Worm (Caenorhabditis elegans) whole organism, young adult: ENCODE data around the gene R09A8.9.

ENCODE experiments used
- F39B2.1 ChIP-seq: fragments of 200-800 bp; sonication (Bioruptor generic); IDR thresholded peaks from 2 replicates; pipeline ENCODE4 v1.3.6; 2022; ENCODE audit warnings: missing genetic modification reagents, missing genetic modification characterization, missing compliant biosample characterization
- F49E8.2 ChIP-seq: sonication (generic microtip); optimal IDR thresholded peaks from 3 replicates; lab custom pipeline; 2017; ENCODE audit warnings: missing genetic modification characterization, mild to moderate bottlenecking, missing compliant biosample characterization, antibody characterized with exemption, moderate library complexity; ENCODE audit not compliant: insufficient read depth
- F55B11.4 ChIP-seq: sonication (generic microtip); optimal IDR thresholded peaks from 2 replicates; lab custom pipeline; 2016; ENCODE audit warnings: missing compliant biosample characterization, missing genetic modification characterization, borderline replicate concordance; ENCODE audit not compliant: insufficient read depth
- ceh-91 ChIP-seq: fragments of 200-800 bp; sonication (Bioruptor generic); IDR thresholded peaks from 2 replicates; pipeline ENCODE4 v1.3.6; 2022; ENCODE audit warnings: missing genetic modification reagents, missing genetic modification characterization, missing compliant biosample characterization
- hlh-12 ChIP-seq: sonication (generic microtip); optimal IDR thresholded peaks from 2 replicates; lab custom pipeline; 2016; ENCODE audit warnings: missing genetic modification characterization, missing compliant biosample characterization
- let-607 ChIP-seq, 2 experiments: fragments of 200-800 bp in 1 of 2; sonication (Bioruptor generic) in 1 of 2; sonication (generic microtip) in 1 of 2; optimal IDR thresholded peaks; 2 replicates each; lab custom pipeline; 2016 to 2018; ENCODE audit warnings: mild to moderate bottlenecking in 2 of 2, missing compliant biosample characterization in 2 of 2, missing genetic modification characterization in 2 of 2, moderate library complexity in 2 of 2, missing genotype in 1 of 2
- lin-35 ChIP-seq, 3 experiments: fragments of 150-350 bp in 2 of 3; sonication (generic microtip) in 1 of 3; optimal IDR thresholded peaks; 2 replicates each; lab custom pipeline; 2014 to 2018; ENCODE audit warnings: missing biosample characterization in 3 of 3, missing genetic modification characterization in 3 of 3, missing genetic modification reagents in 3 of 3
- lsl-1 ChIP-seq: fragments of 200-800 bp; sonication (Bioruptor generic); optimal IDR thresholded peaks from 2 replicates; lab custom pipeline; 2018; ENCODE audit warnings: mild to moderate bottlenecking, missing genetic modification characterization, moderate library complexity, missing compliant biosample characterization
- madf-6 ChIP-seq: fragments of 200-800 bp; sonication (Bioruptor generic); IDR thresholded peaks from 2 replicates; pipeline ENCODE4 v1.3.6; 2022; ENCODE audit warnings: missing genetic modification reagents, missing genetic modification characterization, missing compliant biosample characterization
- nfya-1 ChIP-seq: sonication (generic microtip); optimal IDR thresholded peaks from 2 replicates; lab custom pipeline; 2017; ENCODE audit warnings: antibody characterized with exemption, missing compliant biosample characterization, missing genetic modification characterization, borderline replicate concordance; ENCODE audit not compliant: insufficient read depth

- TF ChIP-seq let-607 (tag; optimal IDR thresholded peaks at IDR 0.05; lab: Kevin White, UChicago) (no peak), F55B11.4 (tag; lab: Kevin White, UChicago) (no peak), lin-35 (GFP tag; optimal IDR thresholded peaks at IDR 0.05; lab: Kevin White, UChicago) (no peak), lsl-1 (no peak), F39B2.1 (GFP tag; lab: Robert Waterston, UW) (no peak), F49E8.2 (tag; lab: Kevin White, UChicago) (no peak), hlh-12 (no peak), nfya-1 (no peak), ceh-91 (GFP tag; lab: Robert Waterston, UW) (no peak), madf-6 (GFP tag; lab: Robert Waterston, UW) (no peak)
These were observed 14.2 kb upstream of the R09A8.9 start for ce11 chrX:12589503-12589902.
